Worm (Caenorhabditis elegans): ENCODE data around the gene lmp-1.
A peak's percentile ranks its signal among the peaks of the same experiment; 100 is the strongest.

lmp-1 gene

DNA sequence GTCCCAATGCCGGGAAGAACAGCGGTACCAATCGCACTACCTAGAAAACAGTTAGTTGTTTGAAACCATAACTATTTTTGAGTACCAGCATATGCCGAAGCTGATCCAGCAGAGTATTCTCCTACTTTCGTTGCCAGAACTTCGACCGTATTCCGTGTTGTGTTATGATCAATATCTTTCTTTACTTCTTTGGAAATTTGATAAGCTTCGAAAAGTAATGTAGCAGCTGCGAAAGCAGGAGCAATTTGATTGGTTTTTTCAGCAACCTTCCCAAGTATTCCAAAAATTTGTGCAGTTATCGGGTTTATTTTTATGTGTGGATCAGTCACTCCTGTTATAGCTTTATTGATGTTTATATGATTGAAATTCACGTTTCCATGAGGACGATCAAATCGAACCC, 17.4 kb downstream of the lmp-1 start:
- TF ChIP-seq R02D3.7 (tag; optimal IDR thresholded peaks at IDR 0.05) (no peak), crh-2 (tag; optimal IDR thresholded peaks at IDR 0.05) (no peak), ztf-11 (tag; optimal IDR thresholded peaks at IDR 0.05) (no peak), mab-5 (tag; optimal IDR thresholded peaks at IDR 0.05) (no peak), nhr-10 (tag; optimal IDR thresholded peaks at IDR 0.05) (no peak), C34F6.9 (tag; optimal IDR thresholded peaks at IDR 0.05) (no peak), gmeb-1 (tag; optimal IDR thresholded peaks at IDR 0.05) (no peak)

DNA sequence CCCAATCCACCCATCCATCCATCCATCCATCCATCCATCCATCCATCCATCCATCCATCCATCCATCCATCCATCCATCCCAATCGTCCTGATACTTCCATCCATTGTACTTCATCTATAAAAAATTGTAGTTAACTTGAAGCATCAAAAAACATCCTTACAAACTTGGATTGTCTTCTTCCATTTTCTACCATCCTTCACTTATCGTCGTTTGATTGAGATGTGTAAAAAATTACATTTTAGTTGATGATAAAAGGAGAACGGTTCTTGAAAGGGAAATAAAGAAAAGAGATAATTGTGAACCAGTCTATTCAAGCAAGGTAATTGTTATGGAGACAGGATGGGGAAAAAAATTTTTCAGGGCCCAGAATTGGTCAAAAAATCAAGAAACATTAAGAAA, 19.7 kb downstream of the lmp-1 start, which contains the start of gene C03B1.10:
Gene C03B1.10, minus strand, starts transcription at position 101 of the 400 bp plus-strand sequence.
- TF ChIP-seq Y55F3AM.14 (GFP tag; optimal IDR thresholded peaks at IDR 0.05) (no peak), lsy-2 (tag; optimal IDR thresholded peaks at IDR 0.05) (no peak), sma-3 (GFP tag; optimal IDR thresholded peaks at IDR 0.05) (no peak), gmeb-1 (tag; optimal IDR thresholded peaks at IDR 0.05) (no peak)

ce11 chrX:6355030-6355635, 22.4 kb downstream of the lmp-1 start, which contains the start of gene C03B1.5:
TSS of gene C03B1.5 (plus strand) at chrX:6355585.
- no peak for TF ChIP-seq lin-13 (GFP tag; optimal IDR thresholded peaks at IDR 0.05)
- TF ChIP-seq fos-1 (tag; optimal IDR thresholded peaks at IDR 0.05), result no peak
- TF ChIP-seq unc-39 (tag; optimal IDR thresholded peaks at IDR 0.05), result no peak
- TF ChIP-seq sma-9 (GFP tag; optimal IDR thresholded peaks at IDR 0.05), result no peak
- TF ChIP-seq sma-9 (tag; optimal IDR thresholded peaks at IDR 0.05), result no peak
- TF ChIP-seq zag-1 (tag; optimal IDR thresholded peaks at IDR 0.05), result no peak
- no peak for TF ChIP-seq aly-2 (tag; optimal IDR thresholded peaks at IDR 0.05)
- TF ChIP-seq sem-4 (tag; optimal IDR thresholded peaks at IDR 0.05), result no peak
- no peak for TF ChIP-seq blmp-1 (tag; optimal IDR thresholded peaks at IDR 0.05; ENCODE audit: insufficient read depth)
- TF ChIP-seq lin-39 (tag; optimal IDR thresholded peaks at IDR 0.05), result no peak
- no peak for TF ChIP-seq ztf-4 (tag; optimal IDR thresholded peaks at IDR 0.05)
- TF ChIP-seq peb-1 (tag; optimal IDR thresholded peaks at IDR 0.05), result no peak
- no peak for TF ChIP-seq C34F6.9 (tag; optimal IDR thresholded peaks at IDR 0.05)

DNA sequence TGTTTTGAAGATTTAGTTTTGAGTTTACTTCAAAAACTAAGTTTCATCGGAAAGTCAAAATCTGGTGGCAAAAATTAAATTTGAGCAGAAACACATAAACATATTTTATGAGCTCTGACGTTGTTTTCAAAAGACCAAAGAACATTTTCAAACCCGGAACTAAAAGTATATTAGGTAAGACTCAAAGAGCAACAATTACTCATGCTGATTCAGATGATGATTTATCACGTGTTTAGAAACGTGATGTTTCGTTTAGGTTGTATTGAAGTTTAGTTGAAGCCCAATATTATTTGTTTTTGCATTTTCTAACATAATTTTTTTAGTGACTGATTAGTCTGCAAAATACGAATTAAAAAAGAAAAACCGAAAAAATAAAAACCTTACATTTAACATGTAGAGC, 23.7 kb downstream of the lmp-1 start:
- TF ChIP-seq sma-9 (GFP tag; optimal IDR thresholded peaks at IDR 0.05), result no peak
- TF ChIP-seq sma-9 (tag; optimal IDR thresholded peaks at IDR 0.05), result no peak
- TF ChIP-seq C34F6.9 (tag; optimal IDR thresholded peaks at IDR 0.05), result peak; percentile 26
- TF ChIP-seq zag-1 (tag; optimal IDR thresholded peaks at IDR 0.05), result no peak
- TF ChIP-seq ztf-11 (tag; optimal IDR thresholded peaks at IDR 0.05), result no peak

ce11 chrX:6350016-6350415, 27.5 kb downstream of the lmp-1 start, which contains the start of gene C03B1.6:
TSS of gene C03B1.6 (plus strand) at chrX:6350316.
- TF ChIP-seq nhr-77 (tag; optimal IDR thresholded peaks at IDR 0.05), result no peak

DNA sequence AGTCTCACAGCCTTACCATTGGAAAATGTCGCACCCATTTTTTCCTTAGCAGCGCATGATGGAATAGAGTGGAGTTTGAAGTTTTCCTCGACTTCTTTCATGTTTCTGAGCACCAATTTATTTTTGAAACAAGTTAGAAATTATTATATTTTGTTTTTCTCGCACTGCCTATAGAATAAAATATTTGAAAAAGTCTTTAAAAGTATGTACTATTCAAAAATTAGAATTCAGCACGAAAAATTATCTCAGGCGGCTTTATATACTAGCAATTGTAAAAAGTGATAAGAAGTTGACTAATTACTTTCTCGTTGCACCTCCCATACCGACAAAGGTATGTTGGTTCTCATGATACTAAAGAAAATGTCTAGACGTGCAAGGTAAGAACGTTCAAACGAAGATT, 30.5 kb downstream of the lmp-1 start, which contains the start of gene C03B1.9:
Gene C03B1.9, minus strand, starts transcription at position 101 of the 400 bp plus-strand sequence.
- TF ChIP-seq peb-1 (tag; optimal IDR thresholded peaks at IDR 0.05), result no peak
- TF ChIP-seq sem-4 (tag; optimal IDR thresholded peaks at IDR 0.05), result no peak
- no peak for TF ChIP-seq ceh-82 (tag; optimal IDR thresholded peaks at IDR 0.05)
- TF ChIP-seq Y55F3AM.14 (GFP tag; optimal IDR thresholded peaks at IDR 0.05), result no peak
- no peak for TF ChIP-seq ztf-11 (tag; optimal IDR thresholded peaks at IDR 0.05)
- TF ChIP-seq snpc-4 (tag; optimal IDR thresholded peaks at IDR 0.05), result no peak
- no peak for TF ChIP-seq ztf-1 (GFP tag; conservative IDR thresholded peaks at IDR 0.05)
- TF ChIP-seq lin-39 (tag; optimal IDR thresholded peaks at IDR 0.05), result no peak
- no peak for TF ChIP-seq blmp-1 (tag; optimal IDR thresholded peaks at IDR 0.05; ENCODE audit: insufficient read depth)
- TF ChIP-seq lin-11 (tag; optimal IDR thresholded peaks at IDR 0.05), result no peak
- no peak for TF ChIP-seq nhr-11 (tag; optimal IDR thresholded peaks at IDR 0.05)
- TF ChIP-seq ama-1 (optimal IDR thresholded peaks at IDR 0.05), result no peak
- TF ChIP-seq nhr-10 (tag; optimal IDR thresholded peaks at IDR 0.05), result no peak
- no peak for TF ChIP-seq nhr-25 (tag; optimal IDR thresholded peaks at IDR 0.05)
- TF ChIP-seq fos-1 (tag; optimal IDR thresholded peaks at IDR 0.05), result no peak
- no peak for TF ChIP-seq ceh-16 (tag; optimal IDR thresholded peaks at IDR 0.05)
- no peak for TF ChIP-seq ZK546.5 (tag; optimal IDR thresholded peaks at IDR 0.05)
- TF ChIP-seq sma-9 (GFP tag; optimal IDR thresholded peaks at IDR 0.05), result no peak
- no peak for TF ChIP-seq sma-9 (tag; optimal IDR thresholded peaks at IDR 0.05)
